Fruit fly (Drosophila melanogaster) whole organism, wandering third instar larva: ENCODE measurements around the gene lqfR.

Experiments used
- CrebA ChIP-seq: fragments of 200-800 bp; sonication (Bioruptor generic); optimal IDR thresholded peaks from 2 replicates; lab custom pipeline; 2016; ENCODE audit warnings: missing biosample characterization, mild to moderate bottlenecking, missing genetic modification characterization, borderline replicate concordance
- GATAd ChIP-seq: sonication (Bioruptor generic); optimal IDR thresholded peaks from 2 replicates; lab custom pipeline; 2016; ENCODE audit warnings: missing biosample characterization, missing genetic modification characterization
- dmrt93B ChIP-seq: fragments of 200-800 bp; sonication (Bioruptor generic); optimal IDR thresholded peaks from 2 replicates; lab custom pipeline; 2018; ENCODE audit warnings: missing biosample characterization, mild to moderate bottlenecking, missing genetic modification characterization
- ey ChIP-seq: fragments of 200-800 bp; sonication (Bioruptor generic); optimal IDR thresholded peaks from 2 replicates; lab custom pipeline; 2016; ENCODE audit warnings: missing biosample characterization, missing genetic modification characterization
- lola ChIP-seq: fragments of >200 bp; optimal IDR thresholded peaks from 2 replicates; lab custom pipeline; 2017; ENCODE audit warnings: missing biosample characterization, missing genetic modification characterization
- usp ChIP-seq: fragments of >200 bp; optimal IDR thresholded peaks from 2 replicates; lab custom pipeline; 2017; ENCODE audit warnings: missing biosample characterization, missing genetic modification characterization

- TF ChIP-seq CrebA (GFP tag; lab: Kevin White, UChicago) (no peak), lola (GFP tag; lab: Kevin White, UChicago) (no peak), usp (GFP tag; lab: Kevin White, UChicago) (no peak), dmrt93B (GFP tag; lab: Kevin White, UChicago) (no peak), GATAd (GFP tag; lab: Kevin White, UChicago) (no peak), ey (no peak)
These were observed 29.4 kb upstream of the lqfR start, which contains the start of gene Gpdh3 for dm6 chr3R:22381735-22382134.
